Worm (Caenorhabditis elegans) whole organism, mixed stage, embryonic: Measurements from ENCODE around the gene T24E12.13.

Source experiments
- M03D4.4 ChIP-seq: sonication (generic microtip); optimal IDR thresholded peaks from 2 replicates; lab custom pipeline; 2017; ENCODE audit warnings: mild to moderate bottlenecking, missing genetic modification characterization, missing compliant biosample characterization
- bed-3 ChIP-seq: fragments of 200-800 bp; sonication (Bioruptor generic); optimal IDR thresholded peaks from 3 replicates; lab custom pipeline; 2018; ENCODE audit warnings: mild to moderate bottlenecking, missing genetic modification characterization, moderate library complexity, missing compliant biosample characterization
- ceh-39 ChIP-seq: fragments of 150-350 bp; optimal IDR thresholded peaks from 2 replicates; lab custom pipeline; 2014; ENCODE audit warnings: missing biosample characterization, missing genetic modification characterization
- ceh-83 ChIP-seq: fragments of 200-800 bp; sonication (Bioruptor generic); optimal IDR thresholded peaks from 2 replicates; lab custom pipeline; 2018; ENCODE audit warnings: mild to moderate bottlenecking, missing genetic modification characterization, missing compliant biosample characterization
- ces-1 ChIP-seq: fragments of 150-350 bp; optimal IDR thresholded peaks from 2 replicates; lab custom pipeline; 2014; ENCODE audit warnings: missing biosample characterization, missing genetic modification reagents, missing genetic modification characterization
- cnd-1 ChIP-seq: fragments of 200-800 bp; sonication (Bioruptor generic); optimal IDR thresholded peaks from 2 replicates; lab custom pipeline; 2018; ENCODE audit warnings: mild to moderate bottlenecking, missing genetic modification characterization, missing compliant biosample characterization
- drap-1 ChIP-seq: fragments of 200-800 bp; sonication (Bioruptor generic); optimal IDR thresholded peaks from 3 replicates; lab custom pipeline; 2018; ENCODE audit warnings: mild to moderate bottlenecking, missing genetic modification characterization, missing compliant biosample characterization
- elt-1 ChIP-seq: sonication (generic microtip); optimal IDR thresholded peaks from 2 replicates; lab custom pipeline; 2017; ENCODE audit warnings: missing genetic modification characterization, mild to moderate bottlenecking, missing compliant biosample characterization, antibody characterized with exemption, moderate library complexity, borderline replicate concordance; ENCODE audit not compliant: insufficient read depth
- elt-3 ChIP-seq: fragments of 150-350 bp; optimal IDR thresholded peaks from 2 replicates; lab custom pipeline; 2014; ENCODE audit warnings: missing biosample characterization, missing genetic modification characterization
- flh-1 ChIP-seq: fragments of 200-800 bp; sonication (Bioruptor generic); optimal IDR thresholded peaks from 2 replicates; lab custom pipeline; 2018; ENCODE audit warnings: mild to moderate bottlenecking, missing genetic modification characterization, moderate library complexity, missing compliant biosample characterization
- ham-2 ChIP-seq: fragments of 200-800 bp; sonication (Bioruptor generic); optimal IDR thresholded peaks from 2 replicates; lab custom pipeline; 2018; ENCODE audit warnings: mild to moderate bottlenecking, missing genetic modification characterization, missing compliant biosample characterization
- hlh-1 ChIP-seq: fragments of 150-350 bp; optimal IDR thresholded peaks from 2 replicates; lab custom pipeline; 2014; ENCODE audit warnings: missing biosample characterization, missing genetic modification reagents, missing genetic modification characterization
- lin-13 ChIP-seq: fragments of 150-350 bp; optimal IDR thresholded peaks from 2 replicates; lab custom pipeline; 2014; ENCODE audit warnings: missing biosample characterization, missing genetic modification characterization
- lin-32 ChIP-seq: fragments of 200-800 bp; sonication (Bioruptor generic); optimal IDR thresholded peaks from 2 replicates; lab custom pipeline; 2018; ENCODE audit warnings: mild to moderate bottlenecking, missing genetic modification characterization, missing compliant biosample characterization
- lsy-2 ChIP-seq: fragments of 150-350 bp; optimal IDR thresholded peaks from 2 replicates; lab custom pipeline; 2014; ENCODE audit warnings: missing biosample characterization, missing genetic modification characterization
- mab-5 ChIP-seq: fragments of 150-350 bp; optimal IDR thresholded peaks from 2 replicates; lab custom pipeline; 2014; ENCODE audit warnings: missing biosample characterization, missing genetic modification characterization
- mep-1 ChIP-seq: fragments of 150-350 bp; optimal IDR thresholded peaks from 2 replicates; lab custom pipeline; 2017; ENCODE audit warnings: missing biosample characterization, missing genetic modification reagents, missing genetic modification characterization, inconsistent platforms
- mls-2 ChIP-seq: sonication (generic microtip); optimal IDR thresholded peaks from 2 replicates; lab custom pipeline; 2016; ENCODE audit warnings: mild to moderate bottlenecking, missing genetic modification characterization, moderate library complexity, missing compliant biosample characterization
- nhr-2 ChIP-seq: fragments of 150-350 bp; optimal IDR thresholded peaks from 2 replicates; lab custom pipeline; 2014; ENCODE audit warnings: missing biosample characterization, missing genetic modification characterization
- nhr-237 ChIP-seq: fragments of 150-350 bp; optimal IDR thresholded peaks from 2 replicates; lab custom pipeline; 2014; ENCODE audit warnings: missing biosample characterization, missing genetic modification characterization
- nhr-28 ChIP-seq: fragments of 150-350 bp; optimal IDR thresholded peaks from 2 replicates; lab custom pipeline; 2014; ENCODE audit warnings: missing biosample characterization, missing genetic modification characterization
- nhr-76 ChIP-seq: sonication (generic microtip); optimal IDR thresholded peaks from 2 replicates; lab custom pipeline; 2017; ENCODE audit warnings: missing biosample characterization, missing genetic modification characterization
- pha-4 ChIP-seq: fragments of 150-350 bp; optimal IDR thresholded peaks from 2 replicates; lab custom pipeline; 2018; ENCODE audit warnings: missing biosample characterization, missing genetic modification reagents, missing genetic modification characterization
- sem-2 ChIP-seq: fragments of 200-800 bp; sonication (Bioruptor generic); optimal IDR thresholded peaks from 2 replicates; lab custom pipeline; 2018; ENCODE audit warnings: mild to moderate bottlenecking, missing genetic modification characterization, missing compliant biosample characterization
- snpc-4 ChIP-seq: fragments of 150-350 bp; optimal IDR thresholded peaks from 2 replicates; lab custom pipeline; 2014; ENCODE audit warnings: missing biosample characterization, missing genetic modification characterization
- sptf-1 ChIP-seq: sonication (generic microtip); optimal IDR thresholded peaks from 2 replicates; lab custom pipeline; 2017; ENCODE audit warnings: mild to moderate bottlenecking, missing genetic modification characterization, moderate library complexity, missing compliant biosample characterization
- unc-120 ChIP-seq: sonication (generic microtip); optimal IDR thresholded peaks from 2 replicates; lab custom pipeline; 2017; ENCODE audit warnings: missing genetic modification characterization, missing compliant biosample characterization; ENCODE audit not compliant: poor library complexity, severe bottlenecking
- unc-39 ChIP-seq: fragments of 150-350 bp; optimal IDR thresholded peaks from 2 replicates; lab custom pipeline; 2014; ENCODE audit warnings: missing biosample characterization, missing genetic modification characterization
- unc-62 ChIP-seq: fragments of 150-350 bp; optimal IDR thresholded peaks from 2 replicates; lab custom pipeline; 2014; ENCODE audit warnings: missing biosample characterization, missing genetic modification reagents, missing genetic modification characterization
- zip-8 ChIP-seq: fragments of 150-350 bp; optimal IDR thresholded peaks from 2 replicates; lab custom pipeline; 2014; ENCODE audit warnings: missing biosample characterization, missing genetic modification characterization
- ztf-11 ChIP-seq: fragments of 150-350 bp; optimal IDR thresholded peaks from 2 replicates; lab custom pipeline; 2014; ENCODE audit warnings: missing biosample characterization, missing genetic modification characterization

T24E12.13 gene

ce11 chrII:3787151-3787550, at the start of gene T24E12.13:
TSS of gene T24E12.13 (plus strand) at chrII:3787451.
- TF ChIP-seq ceh-39 (no peak), pha-4 (tag; lab: Kevin White, UChicago) (no peak), unc-39 (tag; lab: Kevin White, UChicago) (no peak), cnd-1 (no peak), elt-1 (tag; lab: Kevin White, UChicago) (no peak), ham-2 (GFP tag; lab: Kevin White, UChicago) (no peak), nhr-76 (no peak), zip-8 (no peak), unc-120 (no peak), mep-1 (tag; lab: Kevin White, UChicago) (no peak), sem-2 (GFP tag; lab: Kevin White, UChicago) (no peak), unc-62 (no peak), nhr-28 (tag; lab: Kevin White, UChicago) (no peak), lin-13 (tag; lab: Kevin White, UChicago) (no peak), mab-5 (tag; lab: Kevin White, UChicago) (no peak), ztf-11 (tag; lab: Kevin White, UChicago) (no peak)

- no peak for TF ChIP-seq mab-5 (tag; lab: Kevin White, UChicago)
- TF ChIP-seq nhr-76, result no peak
- no peak for TF ChIP-seq nhr-237 (tag; lab: Kevin White, UChicago)
- no peak for TF ChIP-seq mls-2
- TF ChIP-seq snpc-4 (tag; lab: Kevin White, UChicago), result no peak
- TF ChIP-seq mep-1 (tag; lab: Kevin White, UChicago), result no peak
- no peak for TF ChIP-seq elt-3 (tag; lab: Kevin White, UChicago)
- no peak for TF ChIP-seq M03D4.4 (tag; lab: Kevin White, UChicago)
- no peak for TF ChIP-seq ceh-39
- TF ChIP-seq lin-32 (GFP tag; lab: Kevin White, UChicago), result no peak
These were observed 47.6 kb upstream of the T24E12.13 start, which contains the start of gene F12E12.2 for ce11 chrII:3739647-3740046. TSS of gene F12E12.2 (plus strand) at chrII:3739947.

ce11 chrII:3741584-3741983, 45.7 kb upstream of the T24E12.13 start, which contains the start of gene F12E12.1:
TSS of gene F12E12.1 (plus strand) at chrII:3741884.
- TF ChIP-seq zip-8, result no peak
- no peak for TF ChIP-seq ceh-83 (GFP tag; lab: Kevin White, UChicago)
- TF ChIP-seq mep-1 (tag; lab: Kevin White, UChicago), result no peak
- no peak for TF ChIP-seq unc-39 (tag; lab: Kevin White, UChicago)
- TF ChIP-seq mls-2, result no peak
- no peak for TF ChIP-seq M03D4.4 (tag; lab: Kevin White, UChicago)
- no peak for TF ChIP-seq lsy-2 (tag; lab: Kevin White, UChicago)
- no peak for TF ChIP-seq mab-5 (tag; lab: Kevin White, UChicago)
- no peak for TF ChIP-seq bed-3
- no peak for TF ChIP-seq lin-13 (tag; lab: Kevin White, UChicago)
- TF ChIP-seq elt-3 (tag; lab: Kevin White, UChicago), result no peak
- TF ChIP-seq hlh-1 (tag; lab: Kevin White, UChicago), result no peak
- TF ChIP-seq flh-1 (GFP tag; lab: Kevin White, UChicago), result no peak
- no peak for TF ChIP-seq pha-4 (tag; lab: Kevin White, UChicago)

ce11 chrII:3743684-3744200, 43.5 kb upstream of the T24E12.13 start, which contains the start of gene nta-1:
TSS of gene nta-1 (minus strand) at chrII:3743814.
- TF ChIP-seq unc-62 (no peak), snpc-4 (tag; lab: Kevin White, UChicago) (no peak), nhr-2 (tag; lab: Kevin White, UChicago) (no peak), drap-1 (GFP tag; lab: Kevin White, UChicago) (no peak)

- TF ChIP-seq ham-2 (GFP tag; lab: Kevin White, UChicago) (no peak), M03D4.4 (tag; lab: Kevin White, UChicago) (no peak), unc-39 (tag; lab: Kevin White, UChicago) (no peak), lsy-2 (tag; lab: Kevin White, UChicago) (no peak), drap-1 (GFP tag; lab: Kevin White, UChicago) (no peak), sptf-1 (no peak), mab-5 (tag; lab: Kevin White, UChicago) (no peak), unc-62 (no peak), ces-1 (no peak), nhr-76 (no peak)
These were observed 39.8 kb upstream of the T24E12.13 start, which contains the start of gene fbxb-92 for ce11 chrII:3747405-3747804. TSS of gene fbxb-92 (minus strand) at chrII:3747505.
